Fruit fly (Drosophila melanogaster) whole organism, embryonic: ENCODE measurements around the gene CG9166.

Experiments used
- Adf1 ChIP-seq: fragments of 200-800 bp; sonication (Bioruptor generic); IDR thresholded peaks from 2 replicates; pipeline ENCODE4 v1.3.6; 2022; ENCODE audit warnings: missing biosample characterization, missing genetic modification characterization
- CG10321 ChIP-seq: fragments of 200-800 bp; sonication (Bioruptor generic); IDR thresholded peaks from 2 replicates; pipeline ENCODE4 v1.3.6; 2022; ENCODE audit warnings: missing biosample characterization, missing genetic modification characterization
- CG10959 ChIP-seq: fragments of 200-800 bp; sonication (Bioruptor generic); IDR thresholded peaks from 2 replicates; pipeline ENCODE4 v1.3.6; 2022; ENCODE audit warnings: missing biosample characterization, missing genetic modification characterization
- CG11247 ChIP-seq: fragments of 200-800 bp; sonication (Bioruptor generic); IDR thresholded peaks from 2 replicates; pipeline ENCODE4 v1.3.6; 2022; ENCODE audit warnings: missing biosample characterization, missing genetic modification characterization
- CG12071 ChIP-seq: fragments of 200-800 bp; sonication (Bioruptor generic); optimal IDR thresholded peaks from 3 replicates; lab custom pipeline; 2018; ENCODE audit warnings: missing biosample characterization, mild to moderate bottlenecking, missing genetic modification characterization
- CG13296 ChIP-seq: fragments of 200-800 bp; sonication (Bioruptor generic); optimal IDR thresholded peaks from 3 replicates; lab custom pipeline; 2018; ENCODE audit warnings: missing biosample characterization, mild to moderate bottlenecking, missing genetic modification characterization
- CG13624 ChIP-seq: fragments of 200-800 bp; sonication (Bioruptor generic); optimal IDR thresholded peaks from 2 replicates; lab custom pipeline; 2016; ENCODE audit warnings: missing biosample characterization, missing genetic modification characterization
- CG13894 ChIP-seq: fragments of 200-800 bp; sonication (Bioruptor generic); optimal IDR thresholded peaks from 3 replicates; lab custom pipeline; 2018; ENCODE audit warnings: missing biosample characterization, mild to moderate bottlenecking, missing genetic modification characterization, moderate library complexity
- CG15011 ChIP-seq: fragments of 200-800 bp; sonication (Bioruptor generic); optimal IDR thresholded peaks from 3 replicates; lab custom pipeline; 2018; ENCODE audit warnings: missing biosample characterization, mild to moderate bottlenecking, missing genetic modification characterization
- CG15514 ChIP-seq: fragments of 200-800 bp; sonication (Bioruptor generic); optimal IDR thresholded peaks from 3 replicates; lab custom pipeline; 2017; ENCODE audit warnings: missing biosample characterization, missing genetic modification characterization, mild to moderate bottlenecking, moderate library complexity, missing genetic modification reagents
- CG16863 ChIP-seq: fragments of 200-800 bp; sonication (Bioruptor generic); optimal IDR thresholded peaks from 3 replicates; lab custom pipeline; 2016; ENCODE audit warnings: missing biosample characterization, missing genetic modification characterization
- CG1792 ChIP-seq: fragments of 200-800 bp; sonication (Bioruptor generic); optimal IDR thresholded peaks from 2 replicates; lab custom pipeline; 2016; ENCODE audit warnings: missing biosample characterization, missing genetic modification characterization
- CG18262 ChIP-seq: fragments of 200-800 bp; optimal IDR thresholded peaks from 3 replicates; lab custom pipeline; 2019; ENCODE audit warnings: missing biosample characterization, mild to moderate bottlenecking, missing genetic modification characterization, moderate library complexity
- CG18619 ChIP-seq: fragments of 200-800 bp; sonication (Bioruptor generic); optimal IDR thresholded peaks from 3 replicates; lab custom pipeline; 2017; ENCODE audit warnings: missing biosample characterization, mild to moderate bottlenecking, missing genetic modification characterization
- CG43689 ChIP-seq: fragments of 200-800 bp; sonication (Bioruptor generic); IDR thresholded peaks from 2 replicates; pipeline ENCODE4 v1.3.6; 2022; ENCODE audit warnings: missing biosample characterization, missing genetic modification characterization
- CG5180 ChIP-seq: fragments of 200-800 bp; sonication (Bioruptor generic); optimal IDR thresholded peaks from 3 replicates; lab custom pipeline; 2017; ENCODE audit warnings: missing biosample characterization, missing genetic modification characterization, mild to moderate bottlenecking, moderate library complexity, missing genetic modification reagents
- CG6254 ChIP-seq: fragments of 200-800 bp; sonication (Bioruptor generic); optimal IDR thresholded peaks from 3 replicates; lab custom pipeline; 2017; ENCODE audit warnings: mild to moderate bottlenecking, missing biosample characterization, missing genetic modification reagents, missing genetic modification characterization
- CG7372 ChIP-seq: fragments of 200-800 bp; sonication (Bioruptor generic); IDR thresholded peaks from 2 replicates; pipeline ENCODE4 v1.3.6; 2022; ENCODE audit warnings: missing biosample characterization, missing genetic modification characterization
- CkIIα-i1 ChIP-seq: fragments of 200-800 bp; sonication (Bioruptor generic); IDR thresholded peaks from 2 replicates; pipeline ENCODE4 v1.3.6; 2022; ENCODE audit warnings: missing biosample characterization, missing genetic modification characterization
- Dll ChIP-seq: fragments of 200-800 bp; sonication (Bioruptor generic); IDR thresholded peaks from 4 replicates; pipeline ENCODE4 v1.3.6; 2022; ENCODE audit warnings: missing biosample characterization, missing genetic modification characterization; ENCODE audit not compliant: partially characterized antibody
- Fer3 ChIP-seq: fragments of 200-800 bp; sonication (Bioruptor generic); optimal IDR thresholded peaks from 2 replicates; lab custom pipeline; 2018; ENCODE audit warnings: missing biosample characterization, mild to moderate bottlenecking, missing genetic modification characterization, moderate library complexity
- HLH3B ChIP-seq: fragments of 200-800 bp; sonication (Bioruptor generic); IDR thresholded peaks from 2 replicates; pipeline ENCODE4 v1.3.6; 2022; ENCODE audit warnings: missing biosample characterization, missing genetic modification characterization
- Hmr ChIP-seq: fragments of 200-800 bp; sonication (Bioruptor generic); optimal IDR thresholded peaks from 3 replicates; lab custom pipeline; 2017; ENCODE audit warnings: mild to moderate bottlenecking, missing biosample characterization, missing genetic modification reagents, missing genetic modification characterization
- Kr ChIP-seq: fragments of 200-800 bp; sonication (Bioruptor generic); optimal IDR thresholded peaks from 2 replicates; lab custom pipeline; 2017; ENCODE audit warnings: missing biosample characterization, mild to moderate bottlenecking, missing genetic modification characterization
- Meics ChIP-seq: fragments of 200-800 bp; sonication (Bioruptor generic); optimal IDR thresholded peaks from 2 replicates; lab custom pipeline; 2017; ENCODE audit warnings: missing biosample characterization, mild to moderate bottlenecking, missing genetic modification characterization
- Myb ChIP-seq: fragments of 200-800 bp; sonication (Bioruptor generic); optimal IDR thresholded peaks from 2 replicates; lab custom pipeline; 2016; ENCODE audit warnings: missing biosample characterization, missing genetic modification characterization
- NK7.1 ChIP-seq: fragments of 200-800 bp; sonication (Bioruptor generic); optimal IDR thresholded peaks from 3 replicates; lab custom pipeline; 2016; ENCODE audit warnings: missing biosample characterization, missing genetic modification characterization
- Ptx1 ChIP-seq: fragments of 200-800 bp; sonication (Bioruptor generic); IDR thresholded peaks from 2 replicates; pipeline ENCODE4 v1.3.6; 2022; ENCODE audit warnings: missing biosample characterization, missing genetic modification characterization
- aop ChIP-seq: fragments of 200-800 bp; sonication (Bioruptor generic); IDR thresholded peaks from 2 replicates; pipeline ENCODE4 v1.3.6; 2022; ENCODE audit warnings: missing biosample characterization, missing genetic modification characterization
- ase ChIP-seq: fragments of 200-800 bp; sonication (Bioruptor generic); IDR thresholded peaks from 3 replicates; pipeline ENCODE4 v1.3.6; 2022; ENCODE audit warnings: missing biosample characterization, missing genetic modification characterization
- bowl ChIP-seq: fragments of 200-800 bp; sonication (Bioruptor generic); IDR thresholded peaks from 2 replicates; pipeline ENCODE4 v1.3.6; 2022; ENCODE audit warnings: missing biosample characterization, missing genetic modification characterization
- dati ChIP-seq: fragments of 200-800 bp; sonication (Bioruptor generic); IDR thresholded peaks from 2 replicates; pipeline ENCODE4 v1.3.6; 2022; ENCODE audit warnings: missing biosample characterization, missing genetic modification characterization
- exex ChIP-seq: fragments of 200-800 bp; sonication (Bioruptor generic); optimal IDR thresholded peaks from 4 replicates; lab custom pipeline; 2018; ENCODE audit warnings: missing biosample characterization, mild to moderate bottlenecking, missing genetic modification characterization, moderate library complexity
- eyg ChIP-seq: fragments of 200-800 bp; sonication (Bioruptor generic); optimal IDR thresholded peaks from 3 replicates; lab custom pipeline; 2016; ENCODE audit warnings: missing biosample characterization, missing genetic modification characterization
- gcm ChIP-seq: fragments of 200-800 bp; sonication (Bioruptor generic); optimal IDR thresholded peaks from 2 replicates; lab custom pipeline; 2019; ENCODE audit warnings: missing biosample characterization, mild to moderate bottlenecking, missing genetic modification characterization, moderate library complexity
- inv ChIP-seq: fragments of 200-800 bp; sonication (Bioruptor generic); IDR thresholded peaks from 2 replicates; pipeline ENCODE4 v1.3.6; 2022; ENCODE audit warnings: missing biosample characterization, missing genetic modification characterization; ENCODE audit not compliant: partially characterized antibody
- kay ChIP-seq: fragments of 200-800 bp; sonication (Bioruptor generic); optimal IDR thresholded peaks from 2 replicates; lab custom pipeline; 2016; ENCODE audit warnings: missing biosample characterization, missing genetic modification characterization
- luna ChIP-seq: fragments of 200-800 bp; sonication (Bioruptor generic); optimal IDR thresholded peaks from 2 replicates; lab custom pipeline; 2016; ENCODE audit warnings: missing biosample characterization, missing genetic modification characterization
- org-1 ChIP-seq: fragments of 200-800 bp; sonication (Bioruptor generic); optimal IDR thresholded peaks from 2 replicates; lab custom pipeline; 2017; ENCODE audit warnings: missing biosample characterization, missing genetic modification characterization
- pum ChIP-seq: fragments of 200-800 bp; sonication (Bioruptor generic); optimal IDR thresholded peaks from 2 replicates; lab custom pipeline; 2016; ENCODE audit warnings: missing biosample characterization, missing genetic modification characterization
- row ChIP-seq: fragments of 200-800 bp; sonication (Bioruptor generic); IDR thresholded peaks from 3 replicates; pipeline ENCODE4 v1.3.6; 2022; ENCODE audit warnings: missing biosample characterization, missing genetic modification characterization
- sc ChIP-seq, 3 experiments: fragments of >200 bp in 2 of 3; fragments of 200-800 bp in 1 of 3; sonication (Bioruptor generic) in 1 of 3; optimal IDR thresholded peaks; 2 replicates in 2 of 3; 3 replicates in 1 of 3; lab custom pipeline; 2017; ENCODE audit warnings: mild to moderate bottlenecking in 1 of 3, missing biosample characterization in 1 of 3, missing genetic modification characterization in 1 of 3, missing genetic modification reagents in 1 of 3
- schlank ChIP-seq: fragments of 200-800 bp; sonication (Bioruptor generic); optimal IDR thresholded peaks from 2 replicates; lab custom pipeline; 2018; ENCODE audit warnings: missing biosample characterization, mild to moderate bottlenecking, missing genetic modification characterization
- ssp ChIP-seq: fragments of 200-800 bp; sonication (Bioruptor generic); IDR thresholded peaks from 2 replicates; pipeline ENCODE4 v1.3.6; 2022; ENCODE audit warnings: missing biosample characterization, missing genetic modification characterization
- stwl ChIP-seq: fragments of 200-800 bp; sonication (Bioruptor generic); optimal IDR thresholded peaks from 3 replicates; lab custom pipeline; 2018; ENCODE audit warnings: missing biosample characterization, mild to moderate bottlenecking, missing genetic modification characterization, moderate library complexity
- tup ChIP-seq: fragments of 200-800 bp; sonication (Bioruptor generic); optimal IDR thresholded peaks from 2 replicates; lab custom pipeline; 2016; ENCODE audit warnings: missing biosample characterization, mild to moderate bottlenecking, missing genetic modification characterization, moderate library complexity
- vfl ChIP-seq: fragments of 200-800 bp; sonication (Bioruptor generic); optimal IDR thresholded peaks from 2 replicates; lab custom pipeline; 2016; ENCODE audit warnings: missing biosample characterization, missing genetic modification characterization
- vnd ChIP-seq: fragments of 200-800 bp; sonication (Bioruptor generic); IDR thresholded peaks from 3 replicates; pipeline ENCODE4 v1.3.6; 2022; ENCODE audit warnings: missing biosample characterization, missing genetic modification characterization; ENCODE audit not compliant: partially characterized antibody
- wdn ChIP-seq: fragments of 200-800 bp; sonication (Bioruptor generic); IDR thresholded peaks from 2 replicates; pipeline ENCODE4 v1.3.6; 2022; ENCODE audit warnings: missing biosample characterization, missing genetic modification characterization
- zen ChIP-seq: fragments of 200-800 bp; sonication (Bioruptor generic); optimal IDR thresholded peaks from 3 replicates; lab custom pipeline; 2018; ENCODE audit warnings: missing biosample characterization, mild to moderate bottlenecking, missing genetic modification characterization, moderate library complexity

Gene CG9166

dm6 chr3L:1368201-1368617, 17.3 kb downstream of the CG9166 start (continued):
- TF ChIP-seq row (GFP tag; lab: Robert Waterston, UW) (peak; percentile 92), zen (tag; lab: Kevin White, UChicago) (peak; percentile 92), bowl (GFP tag; lab: Robert Waterston, UW) (peak; percentile 54; the same call in 1 of the 2 replicates), gcm (peak; percentile 20), CG11247 (peak; percentile 81), ssp (GFP tag; lab: Robert Waterston, UW) (peak; percentile 64), CG6254 (peak; percentile 55), CG12071 (peak; percentile 56), CG5180 (peak; percentile 96), CG10959 (GFP tag; lab: Robert Waterston, UW) (peak; percentile 86), eyg (peak; percentile 57), luna (GFP tag; lab: Kevin White, UChicago) (no peak), CG18262 (tag; lab: Kevin White, UChicago) (peak; percentile 83), inv (no peak), CG15011 (GFP tag; lab: Kevin White, UChicago) (peak; percentile 33), dati (GFP tag; lab: Robert Waterston, UW) (peak; percentile 59; the same call in 1 of the 2 replicates), CG43689 (GFP tag; lab: Robert Waterston, UW) (peak; percentile 53; the same call in 1 of the 2 replicates), CG13296 (GFP tag; lab: Kevin White, UChicago) (peak; percentile 61), CG13624 (GFP tag; lab: Kevin White, UChicago) (peak; percentile 91), exex (tag; lab: Kevin White, UChicago) (peak; percentile 62), wdn (GFP tag; lab: Robert Waterston, UW) (peak; percentile 79), Meics (GFP tag; lab: Kevin White, UChicago) (peak; percentile 80), org-1 (peak; percentile 75), aop (GFP tag; lab: Robert Waterston, UW) (peak; percentile 24; the same call in 1 of the 2 replicates), CkIIα-i1 (GFP tag; lab: Robert Waterston, UW) (no peak), CG1792 (GFP tag; lab: Kevin White, UChicago) (no peak), vfl (GFP tag; lab: Kevin White, UChicago) (peak; percentile 36), CG15514 (GFP tag; lab: Kevin White, UChicago) (peak; percentile 40), CG13894 (tag; lab: Kevin White, UChicago) (peak; percentile 61), kay (peak; percentile 69), Hmr (GFP tag; lab: Kevin White, UChicago) (peak; percentile 80), CG7372 (GFP tag; lab: Robert Waterston, UW) (peak; percentile 80), schlank (tag; lab: Kevin White, UChicago) (peak; percentile 19), stwl (tag; lab: Kevin White, UChicago) (peak; percentile 2), sc (optimal IDR thresholded peaks at IDR 0.05; lab: Kevin White, UChicago) (no peak), sc (GFP tag; optimal IDR thresholded peaks at IDR 0.05; lab: Kevin White, UChicago) (peak; percentile 51), tup (GFP tag; lab: Kevin White, UChicago) (peak; percentile 38), Ptx1 (GFP tag; lab: Robert Waterston, UW) (peak; percentile 85), pum (peak; percentile 78), Adf1 (peak; percentile 64), vnd (no peak), Dll (GFP tag; lab: Robert Waterston, UW) (no peak), Kr (GFP tag; lab: Kevin White, UChicago) (peak; percentile 13), Myb (peak; percentile 64), CG16863 (peak; percentile 61), NK7.1 (GFP tag; lab: Kevin White, UChicago) (peak; percentile 66), ase (peak; percentile 56; the same call in 2 of the 3 replicates), HLH3B (GFP tag; lab: Robert Waterston, UW) (peak; percentile 84), CG18619 (peak; percentile 67), Fer3 (tag; lab: Kevin White, UChicago) (peak; percentile 72), CG10321 (GFP tag; lab: Robert Waterston, UW) (no peak; the same call in 1 of the 2 replicates)
